Fruit fly (Drosophila melanogaster) whole organism, embryonic: Measurements from ENCODE around the gene Rlb1.

Source experiments
- Atf-2 ChIP-seq: fragments of 200-800 bp; sonication (Bioruptor generic); optimal IDR thresholded peaks from 2 replicates; lab custom pipeline; 2016; ENCODE audit warnings: missing biosample characterization, missing genetic modification characterization
- BtbVII ChIP-seq: fragments of 200-800 bp; sonication (Bioruptor generic); optimal IDR thresholded peaks from 3 replicates; lab custom pipeline; 2017; ENCODE audit warnings: missing biosample characterization, mild to moderate bottlenecking, missing genetic modification characterization
- CG10267 ChIP-seq: fragments of 200-800 bp; sonication (Bioruptor generic); optimal IDR thresholded peaks from 2 replicates; lab custom pipeline; 2018; ENCODE audit warnings: missing biosample characterization, mild to moderate bottlenecking, missing genetic modification characterization, moderate library complexity
- CG12299 ChIP-seq: fragments of 200-800 bp; sonication (Bioruptor generic); optimal IDR thresholded peaks from 2 replicates; lab custom pipeline; 2018; ENCODE audit warnings: missing biosample characterization, mild to moderate bottlenecking, missing genetic modification characterization
- CG12391 ChIP-seq: fragments of 200-800 bp; sonication (Bioruptor generic); optimal IDR thresholded peaks from 3 replicates; lab custom pipeline; 2018; ENCODE audit warnings: missing biosample characterization, mild to moderate bottlenecking, missing genetic modification characterization, moderate library complexity
- CG12659 ChIP-seq: fragments of 200-800 bp; sonication (Bioruptor generic); optimal IDR thresholded peaks from 3 replicates; lab custom pipeline; 2017; ENCODE audit warnings: mild to moderate bottlenecking, missing biosample characterization, missing genetic modification reagents, missing genetic modification characterization
- CG14710 ChIP-seq: fragments of 200-800 bp; sonication (Bioruptor generic); optimal IDR thresholded peaks from 3 replicates; lab custom pipeline; 2019; ENCODE audit warnings: missing biosample characterization, mild to moderate bottlenecking, missing genetic modification characterization, moderate library complexity
- CG15601 ChIP-seq: fragments of 200-800 bp; sonication (Bioruptor generic); optimal IDR thresholded peaks from 3 replicates; lab custom pipeline; 2019; ENCODE audit warnings: missing biosample characterization, mild to moderate bottlenecking, missing genetic modification characterization, moderate library complexity
- CG15696 ChIP-seq: fragments of 200-800 bp; sonication (Bioruptor generic); optimal IDR thresholded peaks from 2 replicates; lab custom pipeline; 2019; ENCODE audit warnings: missing biosample characterization, mild to moderate bottlenecking, missing genetic modification characterization, moderate library complexity
- CG17328 ChIP-seq: fragments of 200-800 bp; sonication (Bioruptor generic); IDR thresholded peaks from 2 replicates; pipeline ENCODE4 v1.3.6; 2022; ENCODE audit warnings: missing biosample characterization, missing genetic modification characterization
- CG17829 ChIP-seq: fragments of 200-800 bp; optimal IDR thresholded peaks from 2 replicates; lab custom pipeline; 2019; ENCODE audit warnings: missing biosample characterization, mild to moderate bottlenecking, missing genetic modification characterization, moderate library complexity
- CG2116 ChIP-seq: fragments of 200-800 bp; sonication (Bioruptor generic); optimal IDR thresholded peaks from 3 replicates; lab custom pipeline; 2018; ENCODE audit warnings: missing biosample characterization, mild to moderate bottlenecking, missing genetic modification characterization
- CG2120 ChIP-seq: fragments of 200-800 bp; sonication (Bioruptor generic); optimal IDR thresholded peaks from 3 replicates; lab custom pipeline; 2016; ENCODE audit warnings: missing biosample characterization, missing genetic modification characterization
- CG2712 ChIP-seq: fragments of 200-800 bp; optimal IDR thresholded peaks from 3 replicates; lab custom pipeline; 2019; ENCODE audit warnings: missing biosample characterization, mild to moderate bottlenecking, missing genetic modification characterization, moderate library complexity
- CG30020 ChIP-seq: fragments of 200-800 bp; optimal IDR thresholded peaks from 2 replicates; lab custom pipeline; 2019; ENCODE audit warnings: missing biosample characterization, mild to moderate bottlenecking, missing genetic modification characterization, moderate library complexity
- CG31365 ChIP-seq: fragments of 200-800 bp; sonication (Bioruptor generic); optimal IDR thresholded peaks from 2 replicates; lab custom pipeline; 2018; ENCODE audit warnings: missing biosample characterization, mild to moderate bottlenecking, missing genetic modification characterization
- CG4707 ChIP-seq: fragments of 200-800 bp; sonication (Bioruptor generic); optimal IDR thresholded peaks from 2 replicates; lab custom pipeline; 2018; ENCODE audit warnings: missing biosample characterization, mild to moderate bottlenecking, missing genetic modification characterization, moderate library complexity
- CG5180 ChIP-seq: fragments of 200-800 bp; sonication (Bioruptor generic); optimal IDR thresholded peaks from 3 replicates; lab custom pipeline; 2017; ENCODE audit warnings: missing biosample characterization, missing genetic modification characterization, mild to moderate bottlenecking, moderate library complexity, missing genetic modification reagents
- CG6765 ChIP-seq: fragments of 200-800 bp; sonication (Bioruptor generic); optimal IDR thresholded peaks from 3 replicates; lab custom pipeline; 2017; ENCODE audit warnings: missing biosample characterization, mild to moderate bottlenecking, missing genetic modification characterization
- CG9609 ChIP-seq: fragments of 200-800 bp; sonication (Bioruptor generic); optimal IDR thresholded peaks from 3 replicates; lab custom pipeline; 2016; ENCODE audit warnings: missing biosample characterization, missing genetic modification characterization
- CG9797 ChIP-seq: fragments of 200-800 bp; sonication (Bioruptor generic); optimal IDR thresholded peaks from 3 replicates; lab custom pipeline; 2018; ENCODE audit warnings: missing biosample characterization, mild to moderate bottlenecking, missing genetic modification characterization
- D19A ChIP-seq: fragments of 200-800 bp; optimal IDR thresholded peaks from 3 replicates; lab custom pipeline; 2019; ENCODE audit warnings: missing biosample characterization, mild to moderate bottlenecking, missing genetic modification characterization, moderate library complexity
- Fer1 ChIP-seq: fragments of 200-800 bp; sonication (Bioruptor generic); optimal IDR thresholded peaks from 2 replicates; lab custom pipeline; 2017; ENCODE audit warnings: missing biosample characterization, mild to moderate bottlenecking, missing genetic modification characterization
- Fer3 ChIP-seq: fragments of 200-800 bp; sonication (Bioruptor generic); optimal IDR thresholded peaks from 2 replicates; lab custom pipeline; 2018; ENCODE audit warnings: missing biosample characterization, mild to moderate bottlenecking, missing genetic modification characterization, moderate library complexity
- Hr78 ChIP-seq, 2 experiments: fragments of 200-800 bp in 1 of 2; fragments of >200 bp in 1 of 2; sonication (Bioruptor generic) in 1 of 2; optimal IDR thresholded peaks; 2 replicates each; lab custom pipeline; 2017 to 2019; ENCODE audit warnings: missing biosample characterization in 2 of 2, missing genetic modification characterization in 2 of 2, mild to moderate bottlenecking in 1 of 2, moderate library complexity in 1 of 2
- MESR4 ChIP-seq: fragments of 200-800 bp; sonication (Bioruptor generic); optimal IDR thresholded peaks from 2 replicates; lab custom pipeline; 2018; ENCODE audit warnings: missing biosample characterization, mild to moderate bottlenecking, missing genetic modification characterization, moderate library complexity
- Med ChIP-seq: fragments of 200-800 bp; sonication (Bioruptor generic); peaks from one replicate; lab custom pipeline; 2016; ENCODE audit warnings: missing biosample characterization, missing genetic modification characterization, mild to moderate bottlenecking, inconsistent platforms, moderate library complexity
- Nf-YC ChIP-seq: fragments of 200-800 bp; optimal IDR thresholded peaks from 3 replicates; lab custom pipeline; 2019; ENCODE audit warnings: missing biosample characterization, mild to moderate bottlenecking, missing genetic modification characterization, moderate library complexity
- Sry-β ChIP-seq: fragments of 200-800 bp; sonication (Bioruptor generic); optimal IDR thresholded peaks from 2 replicates; lab custom pipeline; 2018; ENCODE audit warnings: missing biosample characterization, mild to moderate bottlenecking, missing genetic modification characterization, moderate library complexity
- ewg ChIP-seq: fragments of 200-800 bp; sonication (Bioruptor generic); optimal IDR thresholded peaks from 3 replicates; lab custom pipeline; 2017; ENCODE audit warnings: mild to moderate bottlenecking, missing biosample characterization, missing genetic modification reagents, missing genetic modification characterization
- ftz-f1 ChIP-seq: fragments of 200-800 bp; sonication (Bioruptor generic); optimal IDR thresholded peaks from 2 replicates; lab custom pipeline; 2016; ENCODE audit warnings: missing biosample characterization, missing genetic modification characterization
- gem ChIP-seq: fragments of 200-800 bp; sonication (Bioruptor generic); optimal IDR thresholded peaks from 2 replicates; lab custom pipeline; 2019; ENCODE audit warnings: missing biosample characterization, mild to moderate bottlenecking, missing genetic modification characterization, moderate library complexity
- gfzf ChIP-seq: fragments of 200-800 bp; sonication (Bioruptor generic); optimal IDR thresholded peaks from 2 replicates; lab custom pipeline; 2016; ENCODE audit warnings: missing biosample characterization, mild to moderate bottlenecking, missing genetic modification characterization, moderate library complexity
- gsb-n ChIP-seq: fragments of 200-800 bp; sonication (Bioruptor generic); optimal IDR thresholded peaks from 3 replicates; lab custom pipeline; 2018; ENCODE audit warnings: missing biosample characterization, mild to moderate bottlenecking, missing genetic modification characterization
- her ChIP-seq: fragments of 200-800 bp; sonication (Bioruptor generic); optimal IDR thresholded peaks from 2 replicates; lab custom pipeline; 2016; ENCODE audit warnings: missing biosample characterization, missing genetic modification characterization
- kah ChIP-seq: fragments of 200-800 bp; sonication (Bioruptor generic); optimal IDR thresholded peaks from 2 replicates; lab custom pipeline; 2018; ENCODE audit warnings: missing biosample characterization, mild to moderate bottlenecking, missing genetic modification characterization
- nmo ChIP-seq: fragments of 200-800 bp; sonication (Bioruptor generic); optimal IDR thresholded peaks from 2 replicates; lab custom pipeline; 2018; ENCODE audit warnings: missing biosample characterization, mild to moderate bottlenecking, missing genetic modification characterization, moderate library complexity
- phol ChIP-seq: fragments of 200-800 bp; sonication (Bioruptor generic); optimal IDR thresholded peaks from 3 replicates; lab custom pipeline; 2018; ENCODE audit warnings: missing biosample characterization, mild to moderate bottlenecking, missing genetic modification characterization, moderate library complexity
- pzg ChIP-seq: fragments of 200-800 bp; sonication (Bioruptor generic); optimal IDR thresholded peaks from 3 replicates; lab custom pipeline; 2018; ENCODE audit warnings: missing biosample characterization, mild to moderate bottlenecking, missing genetic modification characterization, moderate library complexity
- repo ChIP-seq: fragments of 200-800 bp; sonication (Bioruptor generic); optimal IDR thresholded peaks from 2 replicates; lab custom pipeline; 2016; ENCODE audit warnings: missing biosample characterization, missing genetic modification characterization
- sqz ChIP-seq: fragments of 200-800 bp; sonication (Bioruptor generic); optimal IDR thresholded peaks from 3 replicates; lab custom pipeline; 2018; ENCODE audit warnings: missing biosample characterization, mild to moderate bottlenecking, missing genetic modification characterization
- stwl ChIP-seq: fragments of 200-800 bp; sonication (Bioruptor generic); optimal IDR thresholded peaks from 3 replicates; lab custom pipeline; 2018; ENCODE audit warnings: missing biosample characterization, mild to moderate bottlenecking, missing genetic modification characterization, moderate library complexity
- sug ChIP-seq: fragments of 200-800 bp; optimal IDR thresholded peaks from 2 replicates; lab custom pipeline; 2019; ENCODE audit warnings: missing biosample characterization, mild to moderate bottlenecking, missing genetic modification characterization, moderate library complexity
- tap ChIP-seq: fragments of 200-800 bp; optimal IDR thresholded peaks from 3 replicates; lab custom pipeline; 2019; ENCODE audit warnings: missing biosample characterization, mild to moderate bottlenecking, missing genetic modification characterization, moderate library complexity
- trem ChIP-seq: fragments of 200-800 bp; optimal IDR thresholded peaks from 3 replicates; lab custom pipeline; 2019; ENCODE audit warnings: missing biosample characterization, mild to moderate bottlenecking, missing genetic modification characterization, moderate library complexity

Rlb1 gene

dm6 chr3R:9551013-9551658 is 38.0 kb downstream of the Rlb1 start (continued):
- TF ChIP-seq CG6765 (GFP tag; lab: Kevin White, UChicago) (peak; percentile 82), CG31365 (tag; lab: Kevin White, UChicago) (peak; percentile 63), CG4707 (GFP tag; lab: Kevin White, UChicago) (peak; percentile 24), CG2120 (GFP tag; lab: Kevin White, UChicago) (peak; percentile 21), CG17328 (GFP tag; lab: Robert Waterston, UW) (no peak), repo (GFP tag; lab: Kevin White, UChicago) (peak; percentile 9), BtbVII (GFP tag; lab: Kevin White, UChicago) (peak; percentile 69)
- TF ChIP-seq, all 482 proteins: peak for 155

dm6 chr3R:9551659-9552435 is 38.7 kb downstream of the Rlb1 start, which contains the start of the genes mura and RnpS1:
TSS of gene mura (minus strand) at chr3R:9551806.
TSS of gene RnpS1 (plus strand) at chr3R:9552034.
- TF ChIP-seq kah (GFP tag; lab: Kevin White, UChicago) (peak; percentile 53), CG12299 (tag; lab: Kevin White, UChicago) (no peak), Fer3 (tag; lab: Kevin White, UChicago) (no peak), Med (peak; percentile 52), CG10267 (peak; percentile 59), phol (peak; percentile 12), CG12391 (tag; lab: Kevin White, UChicago) (peak; percentile 27), MESR4 (GFP tag; lab: Kevin White, UChicago) (peak; percentile 72), CG30020 (tag; lab: Kevin White, UChicago) (peak; percentile 36), CG2116 (GFP tag; lab: Kevin White, UChicago) (peak; percentile 25), CG12659 (peak; percentile 43), trem (tag; lab: Kevin White, UChicago) (peak; percentile 69), sqz (peak; percentile 59), ewg (GFP tag; lab: Kevin White, UChicago) (peak; percentile 56), CG15696 (tag; lab: Kevin White, UChicago) (peak; percentile 1), sug (tag; lab: Kevin White, UChicago) (peak; percentile 61), stwl (tag; lab: Kevin White, UChicago) (peak; percentile 8), CG9797 (GFP tag; lab: Kevin White, UChicago) (peak; percentile 89), gsb-n (tag; lab: Kevin White, UChicago) (peak; percentile 42), CG9609 (GFP tag; lab: Kevin White, UChicago) (no peak), D19A (peak; percentile 22), gfzf (peak; percentile 77), Hr78 (GFP tag; optimal IDR thresholded peaks at IDR 0.05; lab: Kevin White, UChicago) (peak in 1 of 2 experiments; percentile 95), her (GFP tag; lab: Kevin White, UChicago) (peak; percentile 24), gem (tag; lab: Kevin White, UChicago) (peak; percentile 25), CG15601 (tag; lab: Kevin White, UChicago) (peak; percentile 43), Sry-β (GFP tag; lab: Kevin White, UChicago) (no peak), ftz-f1 (GFP tag; lab: Kevin White, UChicago) (peak; percentile 90), CG2712 (tag; lab: Kevin White, UChicago) (peak; percentile 38), nmo (GFP tag; lab: Kevin White, UChicago) (peak; percentile 38), Fer1 (peak; percentile 31), pzg (GFP tag; lab: Kevin White, UChicago) (peak; percentile 56), tap (tag; lab: Kevin White, UChicago) (no peak), Nf-YC (tag; lab: Kevin White, UChicago) (peak; percentile 14), Atf-2 (GFP tag; lab: Kevin White, UChicago) (no peak), CG17829 (tag; lab: Kevin White, UChicago) (peak; percentile 11), CG5180 (GFP tag; lab: Kevin White, UChicago) (no peak), CG14710 (tag; lab: Kevin White, UChicago) (peak; percentile 73)
